Worm (Caenorhabditis elegans): ENCODE data around the gene T18D3.6.

DNA sequence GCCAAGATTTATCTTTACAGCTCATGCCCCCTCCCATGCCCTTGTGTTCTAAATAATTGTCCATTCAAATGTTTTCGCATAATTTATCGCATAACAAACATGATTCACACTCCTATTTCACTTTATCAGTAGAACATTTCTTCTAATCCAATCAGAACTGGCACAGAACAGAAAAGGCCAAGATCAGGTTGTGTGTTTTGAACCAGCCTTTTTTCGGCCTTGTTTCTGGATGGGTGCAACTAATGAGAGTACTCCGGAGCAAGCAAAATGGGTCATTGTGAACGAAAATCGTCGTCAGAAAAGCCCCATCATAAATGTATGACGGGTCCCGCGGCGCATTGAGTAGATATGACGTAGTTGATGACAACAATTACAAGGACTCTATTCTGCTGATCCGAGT is 41.4 kb downstream of the T18D3.6 start:
- no peak for TF ChIP-seq aptf-3 (GFP tag; IDR thresholded peaks at IDR 0.05)
- TF ChIP-seq F49E8.2 (tag; optimal IDR thresholded peaks at IDR 0.05; ENCODE audit: insufficient read depth), result no peak
- no peak for TF ChIP-seq ceh-100 (GFP tag; IDR thresholded peaks at IDR 0.05)
- no peak for TF ChIP-seq dox-1 (GFP tag; IDR thresholded peaks at IDR 0.05)
- TF ChIP-seq T07F8.4 (tag; optimal IDR thresholded peaks at IDR 0.05), result no peak
- no peak for TF ChIP-seq ztf-28 (GFP tag; IDR thresholded peaks at IDR 0.05)
- TF ChIP-seq let-526 (GFP tag; IDR thresholded peaks at IDR 0.05), result no peak
- no peak for TF ChIP-seq attf-3 (GFP tag; conservative IDR thresholded peaks at IDR 0.05)
- TF ChIP-seq nhr-179 (tag; optimal IDR thresholded peaks at IDR 0.05), result no peak
- TF ChIP-seq ama-1 (optimal IDR thresholded peaks at IDR 0.05), result no peak
- TF ChIP-seq ama-1 (GFP tag; optimal IDR thresholded peaks at IDR 0.05), result no peak

Measured in whole organism, young adult.